Worm (Caenorhabditis elegans) whole organism, L1 larva: ENCODE results near the gene F59A6.10.

Source experiments
- C16A3.4 ChIP-seq: fragments of 150-350 bp; optimal IDR thresholded peaks from 2 replicates; lab custom pipeline; 2014; ENCODE audit warnings: missing biosample characterization, missing genetic modification characterization
- Y116A8C.19 ChIP-seq: sonication (generic microtip); optimal IDR thresholded peaks from 2 replicates; lab custom pipeline; 2016; ENCODE audit warnings: missing compliant biosample characterization, missing genetic modification characterization, borderline replicate concordance
- aly-2 ChIP-seq: fragments of 150-350 bp; optimal IDR thresholded peaks from 2 replicates; lab custom pipeline; 2014; ENCODE audit warnings: missing biosample characterization, missing genetic modification characterization
- blmp-1 ChIP-seq: fragments of 150-350 bp; optimal IDR thresholded peaks from 2 replicates; lab custom pipeline; 2014; ENCODE audit warnings: missing biosample characterization, missing genetic modification characterization
- ceh-63 ChIP-seq: fragments of 200-800 bp; sonication (Bioruptor generic); optimal IDR thresholded peaks from 2 replicates; lab custom pipeline; 2018; ENCODE audit warnings: mild to moderate bottlenecking, missing genetic modification characterization, missing compliant biosample characterization
- ceh-82 ChIP-seq, 3 experiments: fragments of 150-350 bp in 1 of 3; sonication (generic microtip) in 2 of 3; optimal IDR thresholded peaks; 2 replicates each; lab custom pipeline; 2014 to 2017; ENCODE audit warnings: missing biosample characterization in 3 of 3, missing genetic modification characterization in 3 of 3
- ceh-88 ChIP-seq: fragments of 200-800 bp; sonication (Bioruptor generic); IDR thresholded peaks from 2 replicates; pipeline ENCODE4 v1.3.6; 2022; ENCODE audit warnings: missing genetic modification characterization, missing compliant biosample characterization
- dsc-1 ChIP-seq: sonication (generic microtip); optimal IDR thresholded peaks from 2 replicates; lab custom pipeline; 2016; ENCODE audit warnings: mild to moderate bottlenecking, missing genetic modification characterization, missing compliant biosample characterization
- efl-1 ChIP-seq, 4 experiments: fragments of 150-350 bp; optimal IDR thresholded peaks in 3 of 4; peaks in 1 of 4; 1 replicate in 1 of 4; 2 replicates in 3 of 4; lab custom pipeline; 2014; ENCODE audit warnings: missing biosample characterization in 2 of 4, missing genetic modification characterization in 2 of 4, missing genetic modification reagents in 2 of 4
- elt-2 ChIP-seq: sonication (generic microtip); optimal IDR thresholded peaks from 2 replicates; lab custom pipeline; 2016; ENCODE audit warnings: missing genetic modification characterization, mild to moderate bottlenecking, inconsistent platforms, missing compliant biosample characterization, missing genetic modification reagents
- elt-3 ChIP-seq, 6 experiments: fragments of 150-350 bp in 1 of 6; sonication (generic microtip); optimal IDR thresholded peaks; 2 replicates each; lab custom pipeline; 2017 to 2018; ENCODE audit warnings: missing biosample characterization in 6 of 6, missing genetic modification characterization in 6 of 6, inconsistent platforms in 1 of 6
- fkh-4 ChIP-seq: sonication (generic microtip); optimal IDR thresholded peaks from 2 replicates; lab custom pipeline; 2016; ENCODE audit warnings: missing compliant biosample characterization, missing genetic modification characterization, borderline replicate concordance
- irx-1 ChIP-seq: sonication (generic microtip); optimal IDR thresholded peaks from 2 replicates; lab custom pipeline; 2016; ENCODE audit warnings: missing genetic modification characterization, missing compliant biosample characterization
- jun-1 ChIP-seq: fragments of 150-350 bp; optimal IDR thresholded peaks from 2 replicates; lab custom pipeline; 2014; ENCODE audit warnings: missing biosample characterization, missing genetic modification reagents, missing genetic modification characterization
- lin-14 ChIP-seq: fragments of 200-800 bp; sonication (Bioruptor generic); optimal IDR thresholded peaks from 2 replicates; lab custom pipeline; 2018; ENCODE audit warnings: mild to moderate bottlenecking, missing genetic modification characterization, moderate library complexity, missing compliant biosample characterization
- lin-35 ChIP-seq, 2 experiments: fragments of 150-350 bp; optimal IDR thresholded peaks; 2 replicates each; lab custom pipeline; 2014; ENCODE audit warnings: missing biosample characterization in 2 of 2, missing genetic modification characterization in 2 of 2, missing genetic modification reagents in 2 of 2
- lir-3 ChIP-seq: sonication (generic microtip); optimal IDR thresholded peaks from 2 replicates; lab custom pipeline; 2016; ENCODE audit warnings: mild to moderate bottlenecking, missing genetic modification characterization, moderate library complexity, missing compliant biosample characterization; ENCODE audit not compliant: poor library complexity
- lsy-2 ChIP-seq, 2 experiments: fragments of 150-350 bp; optimal IDR thresholded peaks; 2 replicates each; lab custom pipeline; 2014; ENCODE audit warnings: missing biosample characterization in 2 of 2, missing genetic modification characterization in 2 of 2
- mab-9 ChIP-seq: fragments of 200-800 bp; sonication (Bioruptor generic); IDR thresholded peaks from 2 replicates; pipeline ENCODE4 v1.3.6; 2022; ENCODE audit warnings: missing genetic modification reagents, missing genetic modification characterization, missing compliant biosample characterization
- mef-2 ChIP-seq: fragments of 150-350 bp; optimal IDR thresholded peaks from 2 replicates; lab custom pipeline; 2014; ENCODE audit warnings: missing biosample characterization, missing genetic modification characterization
- mep-1 ChIP-seq: fragments of 150-350 bp; optimal IDR thresholded peaks from 2 replicates; lab custom pipeline; 2014; ENCODE audit warnings: missing biosample characterization, missing genetic modification characterization
- nhr-11 ChIP-seq: fragments of 150-350 bp; optimal IDR thresholded peaks from 2 replicates; lab custom pipeline; 2014; ENCODE audit warnings: missing biosample characterization, missing genetic modification characterization
- nhr-12 ChIP-seq: sonication (generic microtip); optimal IDR thresholded peaks from 2 replicates; lab custom pipeline; 2017; ENCODE audit warnings: missing biosample characterization, missing genetic modification characterization
- nhr-71 ChIP-seq: sonication (generic microtip); optimal IDR thresholded peaks from 2 replicates; lab custom pipeline; 2016; ENCODE audit warnings: mild to moderate bottlenecking, missing genetic modification characterization, moderate library complexity, missing compliant biosample characterization
- nhr-77 ChIP-seq: fragments of 150-350 bp; optimal IDR thresholded peaks from 2 replicates; lab custom pipeline; 2014; ENCODE audit warnings: missing biosample characterization, missing genetic modification characterization
- nhr-84 ChIP-seq: sonication (generic microtip); optimal IDR thresholded peaks from 2 replicates; lab custom pipeline; 2017; ENCODE audit warnings: missing biosample characterization, missing genetic modification characterization
- nhr-85 ChIP-seq: sonication (generic microtip); peaks from one replicate; lab custom pipeline; 2016; ENCODE audit warnings: missing genetic modification characterization, inconsistent platforms, missing compliant biosample characterization
- pqm-1 ChIP-seq: sonication (generic microtip); optimal IDR thresholded peaks from 3 replicates; lab custom pipeline; 2017; ENCODE audit warnings: missing biosample characterization, missing genetic modification characterization
- rnt-1 ChIP-seq: sonication (generic microtip); optimal IDR thresholded peaks from 2 replicates; lab custom pipeline; 2016; ENCODE audit warnings: mild to moderate bottlenecking, missing genetic modification characterization, moderate library complexity, missing compliant biosample characterization
- snpc-4 ChIP-seq: fragments of 150-350 bp; optimal IDR thresholded peaks from 2 replicates; lab custom pipeline; 2014; ENCODE audit warnings: missing biosample characterization, missing genetic modification characterization
- snu-23 ChIP-seq: sonication (generic microtip); optimal IDR thresholded peaks from 2 replicates; lab custom pipeline; 2016; ENCODE audit warnings: missing genetic modification characterization, missing compliant biosample characterization
- sptf-1 ChIP-seq: fragments of 150-350 bp; optimal IDR thresholded peaks from 2 replicates; lab custom pipeline; 2014; ENCODE audit warnings: missing biosample characterization, missing genetic modification characterization
- unc-62 ChIP-seq: fragments of 150-350 bp; optimal IDR thresholded peaks from 2 replicates; lab custom pipeline; 2014; ENCODE audit warnings: missing biosample characterization, missing genetic modification reagents, missing genetic modification characterization
- unc-98 ChIP-seq: fragments of 200-800 bp; sonication (Bioruptor generic); IDR thresholded peaks from 2 replicates; pipeline ENCODE4 v1.3.6; 2022; ENCODE audit warnings: missing genetic modification characterization, missing compliant biosample characterization
- xbp-1 ChIP-seq: sonication (generic microtip); optimal IDR thresholded peaks from 2 replicates; lab custom pipeline; 2016; ENCODE audit warnings: missing genetic modification characterization, missing compliant biosample characterization
- zag-1 ChIP-seq: fragments of 150-350 bp; optimal IDR thresholded peaks from 2 replicates; lab custom pipeline; 2014; ENCODE audit warnings: missing biosample characterization, missing genetic modification characterization
- zip-4 ChIP-seq: fragments of 200-800 bp; sonication (Bioruptor generic); optimal IDR thresholded peaks from 2 replicates; lab custom pipeline; 2018; ENCODE audit warnings: mild to moderate bottlenecking, missing genetic modification characterization, moderate library complexity, missing compliant biosample characterization
- ztf-11 ChIP-seq, 2 experiments: sonication (generic microtip); optimal IDR thresholded peaks; 2 replicates each; lab custom pipeline; 2016 to 2017; ENCODE audit warnings: missing genetic modification characterization in 2 of 2, missing biosample characterization in 1 of 2, missing compliant biosample characterization in 1 of 2
- ztf-4 ChIP-seq: fragments of 150-350 bp; optimal IDR thresholded peaks from 2 replicates; lab custom pipeline; 2014; ENCODE audit warnings: missing biosample characterization, missing genetic modification characterization

F59A6.10 gene

ce11 chrII:5047279-5047678, 43.5 kb downstream of the F59A6.10 start (continued):
- TF ChIP-seq mab-9 (GFP tag; lab: Robert Waterston, UW) (no peak), nhr-11 (no peak), pqm-1 (tag; lab: Kevin White, UChicago) (no peak), ceh-82 (tag; optimal IDR thresholded peaks at IDR 0.05; lab: Kevin White, UChicago) (no peak), zag-1 (no peak), ztf-4 (tag; lab: Kevin White, UChicago) (no peak), nhr-77 (tag; lab: Kevin White, UChicago) (no peak), lin-35 (GFP tag; optimal IDR thresholded peaks at IDR 0.05; lab: Kevin White, UChicago) (peak; percentile 12 to 14), Y116A8C.19 (tag; lab: Kevin White, UChicago) (no peak), mep-1 (tag; lab: Kevin White, UChicago) (peak; percentile 44), lsy-2 (tag; optimal IDR thresholded peaks at IDR 0.05; lab: Kevin White, UChicago) (peak in 1 of 2 experiments; percentile 29), unc-62 (no peak), jun-1 (tag; lab: Kevin White, UChicago) (no peak), ceh-63 (GFP tag; lab: Kevin White, UChicago) (no peak), mef-2 (tag; lab: Kevin White, UChicago) (no peak), C16A3.4 (tag; lab: Kevin White, UChicago) (no peak), xbp-1 (no peak), elt-3 (tag; optimal IDR thresholded peaks at IDR 0.05; lab: Kevin White, UChicago) (no peak), nhr-12 (tag; lab: Kevin White, UChicago) (no peak), efl-1 (optimal IDR thresholded peaks at IDR 0.05; lab: Kevin White, UChicago) (peak; percentile 16 to 51), efl-1 (GFP tag; optimal IDR thresholded peaks at IDR 0.05 in 1 of 2; lab: Kevin White, UChicago) (peak; percentile 10 to 86), nhr-84 (tag; lab: Kevin White, UChicago) (no peak), fkh-4 (tag; lab: Kevin White, UChicago) (no peak)

DNA sequence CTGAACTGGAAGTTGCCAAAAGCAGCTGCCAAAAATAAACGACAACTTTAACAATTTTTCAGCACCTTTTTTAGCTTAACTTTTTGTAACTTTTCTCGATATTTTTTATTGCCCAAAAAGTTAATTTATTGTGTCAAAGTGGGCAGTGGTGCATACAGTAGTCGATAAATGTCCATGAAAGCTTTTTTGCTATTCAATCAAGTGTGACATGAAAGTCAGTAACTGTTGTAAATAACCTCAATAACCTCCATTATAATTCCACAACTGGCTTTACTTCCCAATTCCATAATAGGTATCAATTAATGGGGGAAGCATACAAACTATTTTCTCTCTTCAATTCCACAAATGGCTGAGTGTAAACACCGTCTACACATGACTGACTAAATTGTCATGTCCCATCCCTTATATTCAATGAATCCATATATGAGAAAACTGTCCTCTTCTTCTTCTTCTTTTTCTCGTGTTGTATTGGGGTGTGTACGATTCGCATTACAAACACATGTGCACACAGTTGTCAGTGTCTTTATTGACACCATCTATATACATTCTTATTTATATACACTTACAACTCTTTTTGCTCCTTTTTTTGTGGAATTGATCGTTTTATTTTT, 44.5 kb downstream of the F59A6.10 start:
- TF ChIP-seq lin-14 (peak; percentile 59), snu-23 (GFP tag; lab: Kevin White, UChicago) (peak; percentile 39), elt-3 (tag; optimal IDR thresholded peaks at IDR 0.05; lab: Kevin White, UChicago) (no peak), nhr-71 (tag; lab: Kevin White, UChicago) (peak; percentile 23), ceh-88 (GFP tag; lab: Robert Waterston, UW) (no peak), nhr-84 (tag; lab: Kevin White, UChicago) (no peak), aly-2 (tag; lab: Kevin White, UChicago) (no peak), blmp-1 (tag; lab: Kevin White, UChicago) (peak; percentile 12), elt-2 (tag; lab: Kevin White, UChicago) (no peak), mep-1 (tag; lab: Kevin White, UChicago) (peak; percentile 4), rnt-1 (no peak), lir-3 (tag; lab: Kevin White, UChicago) (peak; percentile 5), efl-1 (optimal IDR thresholded peaks at IDR 0.05; lab: Kevin White, UChicago) (no peak), efl-1 (GFP tag; optimal IDR thresholded peaks at IDR 0.05 in 1 of 2; lab: Kevin White, UChicago) (peak in 1 of 2 experiments; percentile 80), unc-98 (no peak), lin-35 (GFP tag; optimal IDR thresholded peaks at IDR 0.05; lab: Kevin White, UChicago) (peak in 1 of 2 experiments; percentile 49), xbp-1 (no peak), zip-4 (GFP tag; lab: Kevin White, UChicago) (no peak), nhr-12 (tag; lab: Kevin White, UChicago) (no peak), snpc-4 (tag; lab: Kevin White, UChicago) (no peak), irx-1 (tag; lab: Kevin White, UChicago) (no peak), nhr-85 (peak; percentile 71), dsc-1 (tag; lab: Kevin White, UChicago) (no peak), ztf-11 (tag; optimal IDR thresholded peaks at IDR 0.05; lab: Kevin White, UChicago) (no peak), sptf-1 (no peak)
